Fruit fly (Drosophila melanogaster): ENCODE data around the gene BG642312.
A peak's percentile ranks its signal among the peaks of the same experiment; 100 is the strongest.

The BG642312 gene

dm6 chr3L:6217212-6217611 is 16.0 kb downstream of the BG642312 start (continued):
- TF ChIP-seq H15 (GFP tag; IDR thresholded peaks at IDR 0.05) (0 out of 3 replicates have a peak, but pooled peaks have one; percentile 21), mld (GFP tag; IDR thresholded peaks at IDR 0.05; ENCODE audit: partially characterized antibody) (no peak), wor (GFP tag; IDR thresholded peaks at IDR 0.05) (0 out of 2 replicates have a peak, but pooled peaks have one; percentile 32), CG17385 (GFP tag; optimal IDR thresholded peaks at IDR 0.05) (peak; percentile 65), dm (GFP tag; optimal IDR thresholded peaks at IDR 0.05) (peak; percentile 19), CG7786 (GFP tag; optimal IDR thresholded peaks at IDR 0.05) (no peak), CG2875 (GFP tag; optimal IDR thresholded peaks at IDR 0.05) (peak; percentile 50), CG11695 (GFP tag; IDR thresholded peaks at IDR 0.05) (peak; percentile 70), ssp (GFP tag; IDR thresholded peaks at IDR 0.05) (peak; percentile 44; the same call in 1 of the 2 replicates), CG11696 (GFP tag; IDR thresholded peaks at IDR 0.05) (no peak), CG14441 (GFP tag; IDR thresholded peaks at IDR 0.05) (peak; percentile 46; the same call in 1 of the 2 replicates), emc (GFP tag; optimal IDR thresholded peaks at IDR 0.05) (no peak), CG31441 (GFP tag; IDR thresholded peaks at IDR 0.05) (peak; percentile 86), odd (GFP tag; optimal IDR thresholded peaks at IDR 0.05) (peak; percentile 35), CG2712 (tag; optimal IDR thresholded peaks at IDR 0.05) (peak; percentile 92), usp (GFP tag; optimal IDR thresholded peaks at IDR 0.05) (no peak), CG2116 (GFP tag; optimal IDR thresholded peaks at IDR 0.05) (peak; percentile 22), CG12155 (GFP tag; optimal IDR thresholded peaks at IDR 0.05) (peak; percentile 12), Six4 (GFP tag; optimal IDR thresholded peaks at IDR 0.05) (peak; percentile 52), pfk (GFP tag; optimal IDR thresholded peaks at IDR 0.05) (no peak), grau (tag; optimal IDR thresholded peaks at IDR 0.05) (peak; percentile 77), lola (GFP tag; optimal IDR thresholded peaks at IDR 0.05) (peak in 1 of 3 experiments; percentile 90), Ravus (GFP tag; IDR thresholded peaks at IDR 0.05) (peak; percentile 12; the same call in 1 of the 2 replicates), Vsx1 (GFP tag; optimal IDR thresholded peaks at IDR 0.05) (peak; percentile 1), Tbp (GFP tag; optimal IDR thresholded peaks at IDR 0.05) (no peak), CG9727 (GFP tag; optimal IDR thresholded peaks at IDR 0.05) (peak; percentile 76), pum (GFP tag; optimal IDR thresholded peaks at IDR 0.05) (peak; percentile 57), CG18619 (GFP tag; optimal IDR thresholded peaks at IDR 0.05) (peak; percentile 27), E2f1 (GFP tag; IDR thresholded peaks at IDR 0.05) (peak; percentile 73), BEAF-32 (GFP tag; optimal IDR thresholded peaks at IDR 0.05) (no peak), CG8359 (GFP tag; optimal IDR thresholded peaks at IDR 0.05; ENCODE audit: borderline replicate concordance) (peak; percentile 37), CoRest (tag; optimal IDR thresholded peaks at IDR 0.05) (peak; percentile 72), Oaz (GFP tag; IDR thresholded peaks at IDR 0.05) (no peak), Atf-2 (GFP tag; optimal IDR thresholded peaks at IDR 0.05) (peak; percentile 67), lov (optimal IDR thresholded peaks at IDR 0.05) (no peak), lov (GFP tag; IDR thresholded peaks at IDR 0.05) (0 out of 3 replicates have a peak, but pooled peaks have one; percentile 47), ttk (GFP tag; IDR thresholded peaks at IDR 0.05) (peak; percentile 72; the same call in 1 of the 2 replicates), B-H1 (GFP tag; IDR thresholded peaks at IDR 0.05) (no peak), bab2 (GFP tag; optimal IDR thresholded peaks at IDR 0.05) (peak; percentile 53), pho (GFP tag; optimal IDR thresholded peaks at IDR 0.05) (no peak), corto (GFP tag; optimal IDR thresholded peaks at IDR 0.05) (no peak), CG4404 (GFP tag; IDR thresholded peaks at IDR 0.05) (peak; percentile 53), Jarid2 (GFP tag; optimal IDR thresholded peaks at IDR 0.05) (no peak), chif (GFP tag; optimal IDR thresholded peaks at IDR 0.05) (peak; percentile 45 to 57), CG17802 (tag; optimal IDR thresholded peaks at IDR 0.05) (peak; percentile 16), Ssrp (tag; optimal IDR thresholded peaks at IDR 0.05) (peak; percentile 83), CG6254 (GFP tag; optimal IDR thresholded peaks at IDR 0.05) (peak; percentile 50), CG7556 (GFP tag; optimal IDR thresholded peaks at IDR 0.05) (peak; percentile 65), CG14667 (GFP tag; IDR thresholded peaks at IDR 0.05) (peak; percentile 54; the same call in 1 of the 2 replicates), CG31388 (GFP tag; optimal IDR thresholded peaks at IDR 0.05) (peak; percentile 10), tup (GFP tag; optimal IDR thresholded peaks at IDR 0.05) (no peak)
